Fruit fly (Drosophila melanogaster) whole organism, adult: ENCODE results near the gene CG2533.

Source experiments
- CG11617 ChIP-seq: fragments of 200-800 bp; sonication (Bioruptor generic); optimal IDR thresholded peaks from 2 replicates; lab custom pipeline; 2017; ENCODE audit warnings: mild to moderate bottlenecking, missing biosample characterization, missing genetic modification reagents, missing genetic modification characterization
- CG12768 ChIP-seq: fragments of 200-800 bp; sonication (Bioruptor generic); optimal IDR thresholded peaks from 2 replicates; lab custom pipeline; 2017; ENCODE audit warnings: missing biosample characterization, missing genetic modification characterization, mild to moderate bottlenecking, moderate library complexity, missing genetic modification reagents
- CG14711 ChIP-seq: fragments of 200-800 bp; sonication (Bioruptor generic); optimal IDR thresholded peaks from 2 replicates; lab custom pipeline; 2018; ENCODE audit warnings: missing biosample characterization, mild to moderate bottlenecking, missing genetic modification characterization, moderate library complexity
- CG1620 ChIP-seq: fragments of 200-800 bp; sonication (Bioruptor generic); optimal IDR thresholded peaks from 2 replicates; lab custom pipeline; 2016; ENCODE audit warnings: missing biosample characterization, missing genetic modification characterization
- CG33017 ChIP-seq: fragments of 200-800 bp; sonication (Bioruptor generic); optimal IDR thresholded peaks from 2 replicates; lab custom pipeline; 2018; ENCODE audit warnings: missing biosample characterization, mild to moderate bottlenecking, missing genetic modification characterization, moderate library complexity
- CG5204 ChIP-seq: fragments of 200-800 bp; sonication (Bioruptor generic); optimal IDR thresholded peaks from 2 replicates; lab custom pipeline; 2016; ENCODE audit warnings: missing biosample characterization, missing genetic modification characterization
- CG7045 ChIP-seq: fragments of 200-800 bp; sonication (Bioruptor generic); optimal IDR thresholded peaks from 2 replicates; lab custom pipeline; 2017; ENCODE audit warnings: missing biosample characterization, mild to moderate bottlenecking, missing genetic modification characterization
- CG7101 ChIP-seq: fragments of 200-800 bp; sonication (Bioruptor generic); optimal IDR thresholded peaks from 2 replicates; lab custom pipeline; 2018; ENCODE audit warnings: missing biosample characterization, mild to moderate bottlenecking, missing genetic modification characterization, moderate library complexity
- Clk ChIP-seq: fragments of 200-800 bp; sonication (Bioruptor generic); optimal IDR thresholded peaks from 2 replicates; lab custom pipeline; 2017; ENCODE audit warnings: missing biosample characterization, missing genetic modification characterization
- Crg-1 ChIP-seq: fragments of 200-800 bp; sonication (Bioruptor generic); optimal IDR thresholded peaks from 2 replicates; lab custom pipeline; 2016; ENCODE audit warnings: missing biosample characterization, missing genetic modification characterization
- Hr96 ChIP-seq: fragments of 200-800 bp; sonication (Bioruptor generic); optimal IDR thresholded peaks from 2 replicates; lab custom pipeline; 2016; ENCODE audit warnings: missing biosample characterization, missing genetic modification characterization
- Mnt ChIP-seq: fragments of 200-800 bp; sonication (Bioruptor generic); optimal IDR thresholded peaks from 2 replicates; lab custom pipeline; 2016; ENCODE audit warnings: missing biosample characterization, mild to moderate bottlenecking, missing genetic modification characterization
- bab1 ChIP-seq: fragments of 200-800 bp; sonication (Bioruptor generic); optimal IDR thresholded peaks from 3 replicates; lab custom pipeline; 2019; ENCODE audit warnings: missing biosample characterization, mild to moderate bottlenecking, missing genetic modification characterization, moderate library complexity
- cic ChIP-seq: fragments of 200-800 bp; sonication (Bioruptor generic); optimal IDR thresholded peaks from 2 replicates; lab custom pipeline; 2017; ENCODE audit warnings: missing biosample characterization, mild to moderate bottlenecking, missing genetic modification characterization, moderate library complexity
- cnc ChIP-seq, 2 experiments: fragments of >200 bp; optimal IDR thresholded peaks; 2 replicates each; lab custom pipeline; 2017
- kay ChIP-seq: fragments of 200-800 bp; sonication (Bioruptor generic); peaks from one replicate; lab custom pipeline; 2016; ENCODE audit warnings: missing biosample characterization, missing genetic modification characterization, borderline replicate concordance
- ovo ChIP-seq: fragments of 200-800 bp; sonication (Bioruptor generic); optimal IDR thresholded peaks from 2 replicates; lab custom pipeline; 2016; ENCODE audit warnings: missing biosample characterization, missing genetic modification characterization
- pad ChIP-seq: fragments of 200-800 bp; sonication (Bioruptor generic); optimal IDR thresholded peaks from 3 replicates; lab custom pipeline; 2017; ENCODE audit warnings: missing biosample characterization, missing genetic modification characterization, mild to moderate bottlenecking, moderate library complexity, missing genetic modification reagents
- tj ChIP-seq: fragments of 200-800 bp; sonication (Bioruptor generic); optimal IDR thresholded peaks from 3 replicates; lab custom pipeline; 2017; ENCODE audit warnings: missing biosample characterization, mild to moderate bottlenecking, missing genetic modification characterization, moderate library complexity
- toe ChIP-seq: fragments of 200-800 bp; sonication (Bioruptor generic); optimal IDR thresholded peaks from 2 replicates; lab custom pipeline; 2016; ENCODE audit warnings: missing biosample characterization, missing genetic modification characterization

The CG2533 gene

DNA sequence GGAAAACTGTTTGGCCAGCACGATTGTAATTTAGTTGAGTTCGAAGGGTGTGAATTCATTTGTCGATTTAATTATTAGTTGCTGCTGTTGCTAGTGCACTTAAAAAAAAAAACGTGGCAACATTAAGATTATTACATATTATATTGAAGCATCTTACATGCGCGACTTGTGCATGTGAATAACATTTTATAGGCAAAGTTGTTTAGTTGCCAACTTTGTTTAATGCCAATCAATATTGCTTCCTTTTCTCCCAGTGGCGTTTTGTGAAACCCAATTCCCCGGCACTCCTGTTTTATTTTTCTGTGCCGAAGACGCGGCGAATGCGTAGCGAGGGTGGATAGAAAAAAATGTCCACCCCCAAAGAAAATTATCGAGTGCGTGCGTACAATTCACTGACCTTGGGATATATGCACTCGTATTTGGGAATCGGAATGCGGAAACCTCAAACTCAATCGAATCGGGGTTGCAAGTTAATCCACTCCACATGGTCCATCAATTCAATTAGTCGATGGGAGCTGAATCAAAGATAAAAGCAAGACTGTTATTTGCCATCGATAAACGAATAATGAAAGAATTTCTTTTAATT, 25.1 kb upstream of the CG2533 start:
- TF ChIP-seq pad (no peak), cic (GFP tag; lab: Kevin White, UChicago) (no peak), kay (peak; percentile 12)

DNA sequence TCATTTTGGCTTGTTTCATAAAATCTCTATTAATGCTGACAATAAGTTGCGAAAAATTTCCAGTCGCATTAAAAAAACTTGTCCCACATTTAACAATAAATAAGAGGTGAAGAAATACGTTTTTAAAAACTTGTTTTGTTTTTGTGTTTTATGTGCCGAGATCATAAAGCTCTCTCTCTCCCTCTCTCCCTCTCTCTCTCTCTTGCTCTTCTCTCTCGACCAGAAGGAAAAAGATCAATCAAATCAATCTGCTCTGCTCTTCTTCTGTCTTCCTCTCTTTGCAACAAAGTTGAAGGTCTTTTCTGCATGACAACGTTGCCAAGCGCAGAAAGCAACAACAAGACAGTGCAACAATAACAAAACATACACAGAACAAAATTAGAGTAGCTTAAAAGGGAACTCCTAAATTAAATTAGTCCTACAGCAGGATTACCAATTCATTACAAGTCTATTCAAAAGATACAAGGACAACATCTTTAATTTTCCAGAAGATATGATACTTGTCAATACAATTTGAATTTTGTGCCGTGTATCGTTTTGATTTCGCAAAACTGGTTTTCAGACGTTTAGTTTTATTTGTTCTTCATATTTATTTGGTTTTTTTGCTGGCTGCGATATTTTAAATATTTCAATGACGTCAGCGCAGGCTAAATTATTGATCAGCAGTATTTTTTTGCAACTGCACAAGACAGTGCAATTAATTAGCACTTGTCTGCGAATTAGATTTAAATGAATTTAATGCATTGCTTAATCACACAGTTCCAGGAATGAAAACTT, 18.8 kb upstream of the CG2533 start:
- TF ChIP-seq Clk (GFP tag; lab: Kevin White, UChicago), result no peak
- peak; percentile 44 for TF ChIP-seq CG11617 (GFP tag; lab: Kevin White, UChicago)
- peak; percentile 66 for TF ChIP-seq kay
- peak; percentile 87 for TF ChIP-seq CG14711 (tag; lab: Kevin White, UChicago)
- TF ChIP-seq cnc (optimal IDR thresholded peaks at IDR 0.05; lab: Kevin White, UChicago), result no peak
- TF ChIP-seq CG7101 (tag; lab: Kevin White, UChicago), result peak; percentile 79
- no peak for TF ChIP-seq Hr96 (GFP tag; lab: Kevin White, UChicago)
- TF ChIP-seq Crg-1 (GFP tag; lab: Kevin White, UChicago), result peak; percentile 67
- no peak for TF ChIP-seq ovo
- TF ChIP-seq CG5204 (GFP tag; lab: Kevin White, UChicago), result peak; percentile 37
- TF ChIP-seq CG33017 (tag; lab: Kevin White, UChicago), result peak; percentile 52
- TF ChIP-seq CG1620 (GFP tag; lab: Kevin White, UChicago), result peak; percentile 75
- peak; percentile 97 for TF ChIP-seq tj
- peak; percentile 94 for TF ChIP-seq bab1 (GFP tag; lab: Kevin White, UChicago)
- TF ChIP-seq pad, result peak; percentile 78
- TF ChIP-seq CG12768 (GFP tag; lab: Kevin White, UChicago), result no peak
- peak; percentile 50 for TF ChIP-seq Mnt
- TF ChIP-seq cic (GFP tag; lab: Kevin White, UChicago), result no peak
- no peak for TF ChIP-seq toe (GFP tag; lab: Kevin White, UChicago)
- TF ChIP-seq CG7045, result peak; percentile 31

DNA sequence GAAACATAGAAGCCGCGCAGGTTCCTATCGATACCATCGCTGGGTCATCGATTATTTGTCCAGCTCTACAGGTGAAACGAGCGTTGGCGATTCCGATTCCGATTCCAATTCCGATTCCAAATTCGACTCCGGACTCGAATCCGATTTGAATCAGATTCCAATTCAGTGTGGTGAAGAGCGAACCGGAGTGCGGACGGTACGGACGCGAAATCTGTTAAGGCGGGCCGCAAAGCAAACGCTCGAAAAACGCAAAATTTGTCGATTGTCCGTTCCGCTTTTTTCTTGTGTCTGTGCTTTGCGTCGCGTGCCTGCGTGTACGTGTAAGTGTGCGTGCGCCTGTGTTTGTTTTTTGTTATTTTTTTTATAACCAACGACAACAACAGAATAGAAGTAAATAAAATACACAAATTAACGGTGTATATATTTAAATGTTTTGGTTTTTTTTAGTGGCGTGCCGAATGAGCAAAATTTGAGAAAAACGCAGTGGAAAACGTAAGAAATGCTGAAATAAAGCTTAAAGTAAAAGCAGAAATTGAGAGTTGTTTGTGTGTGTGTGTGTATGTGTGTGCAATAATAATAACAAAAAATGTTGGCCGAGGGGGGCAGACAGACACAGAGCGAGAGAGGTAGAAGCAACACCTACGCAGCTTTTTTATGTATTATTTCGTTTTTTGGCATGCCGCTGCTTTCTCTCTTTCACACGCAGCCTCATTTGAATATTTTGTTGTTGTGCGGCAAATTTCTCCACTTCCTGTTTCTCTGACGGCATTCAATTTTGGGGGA, 18.1 kb upstream of the CG2533 start, which contains the start of gene Ptp10D:
Ptp10D (plus strand) TSS at position 150 of the 783 bp plus-strand sequence.
- TF ChIP-seq CG33017 (tag; lab: Kevin White, UChicago) (no peak), CG1620 (GFP tag; lab: Kevin White, UChicago) (no peak), kay (no peak), CG14711 (tag; lab: Kevin White, UChicago) (no peak), cnc (optimal IDR thresholded peaks at IDR 0.05; lab: Kevin White, UChicago) (no peak), toe (GFP tag; lab: Kevin White, UChicago) (no peak), ovo (peak; percentile 40), cic (GFP tag; lab: Kevin White, UChicago) (peak; percentile 29), tj (peak; percentile 78), CG7101 (tag; lab: Kevin White, UChicago) (peak; percentile 41), Crg-1 (GFP tag; lab: Kevin White, UChicago) (peak; percentile 21), Mnt (peak; percentile 71), Hr96 (GFP tag; lab: Kevin White, UChicago) (no peak), CG12768 (GFP tag; lab: Kevin White, UChicago) (peak; percentile 53), CG11617 (GFP tag; lab: Kevin White, UChicago) (peak; percentile 10), Clk (GFP tag; lab: Kevin White, UChicago) (no peak), bab1 (GFP tag; lab: Kevin White, UChicago) (peak; percentile 61), CG7045 (no peak), pad (no peak), CG5204 (GFP tag; lab: Kevin White, UChicago) (no peak)

DNA sequence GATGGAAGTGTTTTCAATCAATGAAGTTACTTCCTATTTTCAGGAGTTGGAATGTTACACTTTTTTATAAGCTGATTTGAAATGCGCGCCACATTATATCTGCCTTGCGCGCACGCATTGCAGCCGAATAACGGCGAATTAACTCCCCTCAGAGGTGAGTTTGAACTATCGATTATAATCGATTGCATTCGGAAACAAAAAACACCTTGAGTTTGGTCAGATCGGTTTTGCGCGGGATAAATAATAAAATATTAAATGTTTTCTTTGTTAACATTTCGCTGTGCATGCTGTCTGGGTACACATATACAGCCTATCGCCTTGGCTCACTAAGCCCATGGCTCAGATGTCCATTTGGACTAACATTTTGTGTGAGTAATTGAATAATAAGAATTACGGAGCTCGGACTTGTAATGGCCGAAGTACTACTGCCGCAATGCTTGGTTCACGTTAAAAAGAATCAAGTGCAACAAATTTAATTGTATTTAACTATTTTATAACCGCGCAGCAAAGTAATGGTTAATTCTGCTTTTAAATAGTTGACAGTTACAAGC, 17.4 kb upstream of the CG2533 start:
- peak; percentile 84 for TF ChIP-seq kay
- TF ChIP-seq CG33017 (tag; lab: Kevin White, UChicago), result no peak
- TF ChIP-seq pad, result peak; percentile 56

DNA sequence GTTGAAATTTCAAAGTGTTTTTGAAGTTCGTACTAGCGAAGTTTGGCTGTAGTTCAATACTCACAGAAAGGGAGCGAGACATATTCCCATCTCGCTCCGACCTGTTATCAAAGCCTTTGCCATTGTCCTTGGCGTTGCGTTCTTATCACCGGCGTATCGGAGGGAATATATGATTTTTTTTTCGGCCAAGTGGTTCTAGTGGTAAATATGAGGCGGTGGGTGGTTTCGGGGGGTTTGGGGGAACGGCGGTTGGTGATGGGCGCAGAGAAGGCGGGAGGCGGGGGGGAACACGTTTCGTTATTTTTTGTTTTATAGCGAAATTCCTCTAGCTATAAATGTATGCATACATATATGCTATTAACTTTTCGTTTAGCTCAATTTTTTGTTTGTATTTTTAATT, 16.5 kb upstream of the CG2533 start:
- TF ChIP-seq toe (GFP tag; lab: Kevin White, UChicago) (no peak), Mnt (no peak), CG14711 (tag; lab: Kevin White, UChicago) (no peak), Clk (GFP tag; lab: Kevin White, UChicago) (no peak), CG7045 (no peak), cic (GFP tag; lab: Kevin White, UChicago) (peak; percentile 31)

DNA sequence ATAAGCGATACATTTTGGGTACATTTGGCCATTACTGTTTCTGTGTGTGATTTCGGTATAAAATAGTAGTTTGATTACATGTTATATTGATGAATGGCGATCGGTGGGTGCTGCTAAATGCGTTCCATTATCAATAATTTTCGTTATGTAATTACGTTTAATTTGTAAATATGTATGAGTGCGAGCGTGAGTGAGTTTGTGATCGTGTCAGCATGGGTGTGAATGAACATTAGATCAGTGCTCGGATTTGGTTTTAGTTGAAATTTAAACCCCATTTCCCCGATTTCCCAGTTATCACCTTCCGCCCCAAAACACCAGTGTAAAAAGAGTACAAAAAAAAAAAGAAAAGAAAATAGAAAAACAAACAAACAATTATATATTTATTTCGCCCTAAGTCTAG, 15.6 kb upstream of the CG2533 start:
- TF ChIP-seq CG1620 (GFP tag; lab: Kevin White, UChicago) (no peak), cic (GFP tag; lab: Kevin White, UChicago) (peak; percentile 60)
